Worm (Caenorhabditis elegans): ENCODE data around the gene nhr-155.

ce11 chrV:536571-536970 lies 2.7 kb upstream of the nhr-155 start, which contains the start of gene C14C6.5:
- TF ChIP-seq F57C9.4 (tag; optimal IDR thresholded peaks at IDR 0.05) (no peak), ama-1 (optimal IDR thresholded peaks at IDR 0.05) (no peak), ama-1 (GFP tag; optimal IDR thresholded peaks at IDR 0.05) (no peak), athp-1 (tag; optimal IDR thresholded peaks at IDR 0.05) (no peak), efl-1 (GFP tag; optimal IDR thresholded peaks at IDR 0.05) (no peak), hrde-1 (tag; optimal IDR thresholded peaks at IDR 0.05; ENCODE audit: borderline replicate concordance) (no peak)
